Worm (Caenorhabditis elegans): Measurements from ENCODE around the gene klc-2.

klc-2 gene

ce11 chrV:5596391-5597030, 15.3 kb upstream of the klc-2 start, which contains the start of gene zhit-1:
TSS of gene zhit-1 (minus strand) at chrV:5596551.
- no peak for TF ChIP-seq elt-2 (tag; optimal IDR thresholded peaks at IDR 0.05)
- TF ChIP-seq egl-5 (tag; optimal IDR thresholded peaks at IDR 0.05) = peak; percentile 51
- TF ChIP-seq nhr-237 (tag; optimal IDR thresholded peaks at IDR 0.05) = no peak
- TF ChIP-seq ceh-16 (tag; optimal IDR thresholded peaks at IDR 0.05) = no peak
- peak; percentile 42 for TF ChIP-seq nfya-1 (tag; optimal IDR thresholded peaks at IDR 0.05; ENCODE audit: insufficient read depth)
- TF ChIP-seq lin-15B (tag; optimal IDR thresholded peaks at IDR 0.05) = peak; percentile 58
- TF ChIP-seq pha-4 (tag; optimal IDR thresholded peaks at IDR 0.05) = peak; percentile 45
- TF ChIP-seq nhr-67 (tag; optimal IDR thresholded peaks at IDR 0.05) = no peak
- TF ChIP-seq unc-39 (tag; optimal IDR thresholded peaks at IDR 0.05) = no peak
- no peak for TF ChIP-seq elt-3 (tag; optimal IDR thresholded peaks at IDR 0.05)
- TF ChIP-seq snpc-4 (tag; optimal IDR thresholded peaks at IDR 0.05) = peak; percentile 58
- peak; percentile 21 for TF ChIP-seq nhr-23 (tag; optimal IDR thresholded peaks at IDR 0.05)

- no peak for TF ChIP-seq ceh-82 (tag; optimal IDR thresholded peaks at IDR 0.05)
- TF ChIP-seq elt-2 (tag; optimal IDR thresholded peaks at IDR 0.05) = no peak
- TF ChIP-seq nfya-1 (tag; optimal IDR thresholded peaks at IDR 0.05; ENCODE audit: insufficient read depth) = no peak
- no peak for TF ChIP-seq snpc-4 (tag; optimal IDR thresholded peaks at IDR 0.05)
- TF ChIP-seq fkh-2 (tag; optimal IDR thresholded peaks at IDR 0.05) = no peak
- TF ChIP-seq R02D3.7 (tag; optimal IDR thresholded peaks at IDR 0.05) = no peak
- no peak for TF ChIP-seq egl-5 (tag; optimal IDR thresholded peaks at IDR 0.05)
- no peak for TF ChIP-seq mdl-1 (tag; optimal IDR thresholded peaks at IDR 0.05)
- no peak for TF ChIP-seq mml-1 (tag; optimal IDR thresholded peaks at IDR 0.05)
- TF ChIP-seq nhr-76 (tag; optimal IDR thresholded peaks at IDR 0.05) = no peak
- TF ChIP-seq sea-2 (GFP tag; optimal IDR thresholded peaks at IDR 0.05) = no peak
- no peak for TF ChIP-seq ZK546.5 (tag; optimal IDR thresholded peaks at IDR 0.05)
Observed at ce11 chrV:5594315-5594714, 13.1 kb upstream of the klc-2 start, which contains the start of gene crn-2. TSS of gene crn-2 (plus strand) at chrV:5594615.

ce11 chrV:5593406-5593805, 12.2 kb upstream of the klc-2 start, which contains the start of gene mrpl-48:
TSS of gene mrpl-48 (plus strand) at chrV:5593706.
- TF ChIP-seq nhr-28 (tag; optimal IDR thresholded peaks at IDR 0.05) (no peak), ama-1 (optimal IDR thresholded peaks at IDR 0.05) (peak; percentile 28)

ce11 chrV:5592323-5592722, 11.1 kb upstream of the klc-2 start, which contains the start of gene vps-37:
TSS of gene vps-37 (plus strand) at chrV:5592700.
- no peak for TF ChIP-seq fkh-2 (tag; optimal IDR thresholded peaks at IDR 0.05)
- TF ChIP-seq nhr-67 (tag; optimal IDR thresholded peaks at IDR 0.05) = no peak
- TF ChIP-seq nhr-11 (tag; optimal IDR thresholded peaks at IDR 0.05) = no peak
- TF ChIP-seq nfya-1 (tag; optimal IDR thresholded peaks at IDR 0.05; ENCODE audit: insufficient read depth) = peak; percentile 79
- TF ChIP-seq pqm-1 (tag; optimal IDR thresholded peaks at IDR 0.05) = peak; percentile 13
- TF ChIP-seq nhr-25 (tag; optimal IDR thresholded peaks at IDR 0.05) = peak; percentile 31
- TF ChIP-seq egl-5 (tag; optimal IDR thresholded peaks at IDR 0.05) = no peak
- TF ChIP-seq zag-1 (tag; optimal IDR thresholded peaks at IDR 0.05) = no peak
- no peak for TF ChIP-seq egl-27 (tag; optimal IDR thresholded peaks at IDR 0.05)
- no peak for TF ChIP-seq elt-1 (tag; optimal IDR thresholded peaks at IDR 0.05)
- no peak for TF ChIP-seq fkh-10 (GFP tag; optimal IDR thresholded peaks at IDR 0.05)
- TF ChIP-seq ztf-11 (tag; optimal IDR thresholded peaks at IDR 0.05) = no peak
- peak; percentile 87 for TF ChIP-seq nhr-23 (tag; optimal IDR thresholded peaks at IDR 0.05)
- TF ChIP-seq mdl-1 (tag; optimal IDR thresholded peaks at IDR 0.05) = no peak
- TF ChIP-seq skn-1 (tag; optimal IDR thresholded peaks at IDR 0.05) = no peak
- TF ChIP-seq mml-1 (tag; optimal IDR thresholded peaks at IDR 0.05) = no peak
- no peak for TF ChIP-seq daf-12 (tag; optimal IDR thresholded peaks at IDR 0.05)
- no peak for TF ChIP-seq unc-39 (tag; optimal IDR thresholded peaks at IDR 0.05)
- TF ChIP-seq nhr-12 (tag; optimal IDR thresholded peaks at IDR 0.05) = no peak
- peak; percentile 66 for TF ChIP-seq ceh-28 (tag; optimal IDR thresholded peaks at IDR 0.05)
- TF ChIP-seq lin-15B (tag; optimal IDR thresholded peaks at IDR 0.05) = peak; percentile 78
- TF ChIP-seq nhr-43 (tag; optimal IDR thresholded peaks at IDR 0.05; ENCODE audit: poor library complexity, severe bottlenecking) = peak; percentile 54
- TF ChIP-seq R02D3.7 (tag; optimal IDR thresholded peaks at IDR 0.05) = peak; percentile 6
- no peak for TF ChIP-seq fos-1 (tag; optimal IDR thresholded peaks at IDR 0.05)
- TF ChIP-seq jun-1 (tag; optimal IDR thresholded peaks at IDR 0.05) = no peak
- no peak for TF ChIP-seq nhr-76 (tag; optimal IDR thresholded peaks at IDR 0.05)
- no peak for TF ChIP-seq nhr-237 (tag; optimal IDR thresholded peaks at IDR 0.05)
- no peak for TF ChIP-seq lin-39 (tag; optimal IDR thresholded peaks at IDR 0.05)
- no peak for TF ChIP-seq ZK546.5 (tag; optimal IDR thresholded peaks at IDR 0.05)
- no peak for TF ChIP-seq ceh-16 (tag; optimal IDR thresholded peaks at IDR 0.05)
- no peak for TF ChIP-seq unc-62 (GFP tag; optimal IDR thresholded peaks at IDR 0.05)
- peak; percentile 74 for TF ChIP-seq hmg-11 (tag; optimal IDR thresholded peaks at IDR 0.05)
- TF ChIP-seq eor-1 (tag; optimal IDR thresholded peaks at IDR 0.05) = peak in 1 of 2 experiments; percentile 28
- peak; percentile 37 for TF ChIP-seq elt-2 (tag; optimal IDR thresholded peaks at IDR 0.05)
- TF ChIP-seq ceh-9 (tag; optimal IDR thresholded peaks at IDR 0.05) = no peak
- no peak for TF ChIP-seq nhr-28 (tag; optimal IDR thresholded peaks at IDR 0.05)
- no peak for TF ChIP-seq ceh-82 (tag; optimal IDR thresholded peaks at IDR 0.05)
- TF ChIP-seq nhr-77 (tag; optimal IDR thresholded peaks at IDR 0.05) = no peak
- TF ChIP-seq ama-1 (optimal IDR thresholded peaks at IDR 0.05) = no peak
- no peak for TF ChIP-seq lsy-12 (tag; optimal IDR thresholded peaks at IDR 0.05)
- peak; percentile 54 for TF ChIP-seq sea-2 (GFP tag; optimal IDR thresholded peaks at IDR 0.05)

Measured in whole organism, L3 larva.